Fruit fly (Drosophila melanogaster): Measurements from ENCODE around the gene CG14304.
A peak's percentile ranks its signal among the peaks of the same experiment; 100 is the strongest.

Gene CG14304

dm6 chr3R:18573699-18574259, 47.3 kb downstream of the CG14304 start (continued):
- TF ChIP-seq Vsx1 (GFP tag; optimal IDR thresholded peaks at IDR 0.05) (peak; percentile 89), org-1 (GFP tag; optimal IDR thresholded peaks at IDR 0.05) (peak; percentile 94), CG8281 (tag; optimal IDR thresholded peaks at IDR 0.05) (peak; percentile 74), Trl (optimal IDR thresholded peaks at IDR 0.05) (peak; percentile 91 to 95), Trl (GFP tag; optimal IDR thresholded peaks at IDR 0.05) (peak; percentile 87), CG4730 (GFP tag; IDR thresholded peaks at IDR 0.05) (peak; percentile 84), CG14667 (GFP tag; IDR thresholded peaks at IDR 0.05) (peak; percentile 83), CG9932 (GFP tag; IDR thresholded peaks at IDR 0.05) (peak; percentile 93), CHES-1-like (GFP tag; optimal IDR thresholded peaks at IDR 0.05) (peak; percentile 95), HLH3B (GFP tag; IDR thresholded peaks at IDR 0.05) (peak; percentile 89), tgo (GFP tag; IDR thresholded peaks at IDR 0.05) (peak; percentile 93), CG16815 (GFP tag; optimal IDR thresholded peaks at IDR 0.05) (peak; percentile 91), CG30431 (GFP tag; optimal IDR thresholded peaks at IDR 0.05) (peak; percentile 89)

DNA sequence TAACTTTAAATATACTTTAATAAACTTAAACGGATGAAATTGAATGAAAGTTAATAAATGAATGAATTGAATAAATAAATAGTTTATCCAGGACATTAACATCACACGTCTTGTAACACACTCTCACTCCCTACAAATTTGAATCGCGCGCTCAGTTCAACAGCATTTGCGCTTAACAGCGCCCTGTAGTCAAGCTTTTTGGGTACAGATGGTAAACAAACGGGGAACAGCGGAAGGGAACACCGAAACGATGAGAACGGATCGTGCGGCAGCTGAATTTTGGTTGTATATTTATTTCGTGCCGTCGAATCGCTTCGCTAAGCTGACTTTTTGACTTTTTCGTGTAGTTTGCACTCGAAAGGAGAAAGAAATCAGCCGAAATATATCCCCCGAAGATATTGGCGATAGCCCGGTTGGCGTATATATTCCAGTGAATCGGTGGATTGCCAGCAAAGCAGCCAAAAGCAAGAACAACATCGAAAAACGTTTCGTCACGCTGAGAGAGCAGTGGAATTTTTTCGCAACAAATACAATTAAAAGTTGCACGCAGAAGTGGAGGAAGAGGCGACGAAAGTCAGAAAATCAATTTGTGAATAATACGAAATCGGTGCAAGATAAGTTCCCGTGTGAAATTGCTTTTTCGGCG, 48.2 kb downstream of the CG14304 start, which contains the start of the genes CG7694 and fray:
Gene CG7694 (plus strand): TSS at position 247 of the 646 bp plus-strand sequence.
Gene fray (plus strand): TSS at position 247 of the 646 bp plus-strand sequence.
- TF ChIP-seq CG12659 (GFP tag; optimal IDR thresholded peaks at IDR 0.05) (peak; percentile 37), Dp (GFP tag; optimal IDR thresholded peaks at IDR 0.05) (peak; percentile 85), stwl (tag; optimal IDR thresholded peaks at IDR 0.05) (peak; percentile 53), row (GFP tag; IDR thresholded peaks at IDR 0.05) (0 out of 3 replicates have a peak, but pooled peaks have one; percentile 11), unpg (GFP tag; optimal IDR thresholded peaks at IDR 0.05) (no peak), CG13287 (GFP tag; IDR thresholded peaks at IDR 0.05; ENCODE audit: partially characterized antibody) (peak; percentile 20; the same call in 1 of the 2 replicates), ase (GFP tag; IDR thresholded peaks at IDR 0.05) (no peak), CG14667 (GFP tag; IDR thresholded peaks at IDR 0.05) (peak; percentile 43; the same call in 1 of the 2 replicates), Med (GFP tag) (peak; percentile 50), CG17186 (GFP tag; optimal IDR thresholded peaks at IDR 0.05) (peak; percentile 99), pfk (GFP tag; optimal IDR thresholded peaks at IDR 0.05) (peak; percentile 99), pzg (GFP tag; optimal IDR thresholded peaks at IDR 0.05) (peak; percentile 43), CG1603 (tag; optimal IDR thresholded peaks at IDR 0.05) (peak; percentile 63), CG34422 (GFP tag; IDR thresholded peaks at IDR 0.05) (0 out of 3 replicates have a peak, but pooled peaks have one; percentile 10), Drgx (GFP tag; IDR thresholded peaks at IDR 0.05) (no peak), bbx (GFP tag; IDR thresholded peaks at IDR 0.05; ENCODE audit: partially characterized antibody) (0 out of 2 replicates have a peak, but pooled peaks have one; percentile 9), BEAF-32 (GFP tag; optimal IDR thresholded peaks at IDR 0.05) (peak; percentile 9), E2f2 (GFP tag; IDR thresholded peaks at IDR 0.05) (peak; percentile 89), B-H2 (GFP tag; optimal IDR thresholded peaks at IDR 0.05) (no peak), sna (GFP tag; IDR thresholded peaks at IDR 0.05; ENCODE audit: partially characterized antibody) (0 out of 2 replicates have a peak, but pooled peaks have one; percentile 33)

DNA sequence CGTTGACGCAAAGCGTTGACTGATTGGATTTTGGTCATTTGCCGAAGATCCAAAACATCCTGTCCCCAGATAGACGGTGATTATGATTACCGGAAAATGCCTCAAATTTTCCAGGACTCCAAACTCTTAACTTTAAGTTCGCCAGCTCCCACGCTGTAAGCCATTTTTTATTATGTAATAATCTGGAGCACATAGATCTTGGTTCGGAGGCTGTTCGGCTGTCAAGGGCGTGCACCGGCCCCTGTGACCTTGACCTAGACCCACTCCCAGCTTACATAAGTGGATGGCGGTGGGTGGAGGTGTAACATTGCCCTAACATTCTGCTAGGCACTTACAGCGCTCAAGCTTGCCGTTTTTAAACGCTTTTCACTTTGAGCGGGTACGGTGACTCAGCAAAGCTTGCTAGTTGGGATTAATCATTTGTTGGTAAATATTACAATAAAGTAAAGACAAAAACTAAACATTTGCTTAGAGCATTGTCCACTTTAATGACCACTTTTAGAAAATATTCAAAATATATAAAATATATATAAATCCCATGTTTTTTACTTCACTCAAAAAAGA, 48.8 kb downstream of the CG14304 start:
- TF ChIP-seq ERR (GFP tag; optimal IDR thresholded peaks at IDR 0.05) = peak; percentile 43
- TF ChIP-seq CG17829 (tag; optimal IDR thresholded peaks at IDR 0.05) = no peak
- TF ChIP-seq ftz-f1 (GFP tag; optimal IDR thresholded peaks at IDR 0.05) = peak; percentile 41
- peak; percentile 46 for TF ChIP-seq sens (GFP tag)
- no peak for TF ChIP-seq Max (GFP tag; optimal IDR thresholded peaks at IDR 0.05)
- peak in 1 of 2 experiments; percentile 90 for TF ChIP-seq Pdp1 (GFP tag; optimal IDR thresholded peaks at IDR 0.05)
- peak; percentile 47; the same call in 1 of the 3 replicates for TF ChIP-seq z (GFP tag; IDR thresholded peaks at IDR 0.05)
